Fruit fly (Drosophila melanogaster) whole organism, embryonic: ENCODE measurements around the gene CG12239.

Source experiments
- Asciz ChIP-seq: fragments of 200-800 bp; sonication (Bioruptor generic); optimal IDR thresholded peaks from 2 replicates; lab custom pipeline; 2017; ENCODE audit warnings: missing biosample characterization, mild to moderate bottlenecking, missing genetic modification characterization, missing genetic modification reagents
- Blimp-1 ChIP-seq: fragments of 200-800 bp; sonication (Bioruptor generic); optimal IDR thresholded peaks from 3 replicates; lab custom pipeline; 2018; ENCODE audit warnings: missing biosample characterization, missing genetic modification characterization, mild to moderate bottlenecking, moderate library complexity, missing genetic modification reagents
- Bteb2 ChIP-seq: fragments of 200-800 bp; sonication (Bioruptor generic); optimal IDR thresholded peaks from 2 replicates; lab custom pipeline; 2016; ENCODE audit warnings: missing biosample characterization, missing genetic modification characterization
- CG10147 ChIP-seq: fragments of 200-800 bp; sonication (Bioruptor generic); optimal IDR thresholded peaks from 2 replicates; lab custom pipeline; 2019; ENCODE audit warnings: missing biosample characterization, mild to moderate bottlenecking, missing genetic modification characterization, moderate library complexity
- CG12236 ChIP-seq: fragments of 200-800 bp; sonication (Bioruptor generic); optimal IDR thresholded peaks from 2 replicates; lab custom pipeline; 2016; ENCODE audit warnings: missing biosample characterization, missing genetic modification characterization
- CG12744 ChIP-seq: fragments of 200-800 bp; sonication (Bioruptor generic); optimal IDR thresholded peaks from 2 replicates; lab custom pipeline; 2016; ENCODE audit warnings: missing biosample characterization, missing genetic modification characterization
- CG13775 ChIP-seq: fragments of 200-800 bp; sonication (Bioruptor generic); optimal IDR thresholded peaks from 3 replicates; lab custom pipeline; 2017; ENCODE audit warnings: missing biosample characterization, mild to moderate bottlenecking, missing genetic modification characterization
- CG14050 ChIP-seq: fragments of 200-800 bp; sonication (Bioruptor generic); IDR thresholded peaks from 3 replicates; pipeline ENCODE4 v1.3.6; 2022; ENCODE audit warnings: missing biosample characterization, missing genetic modification characterization
- CG15601 ChIP-seq: fragments of 200-800 bp; sonication (Bioruptor generic); optimal IDR thresholded peaks from 3 replicates; lab custom pipeline; 2019; ENCODE audit warnings: missing biosample characterization, mild to moderate bottlenecking, missing genetic modification characterization, moderate library complexity
- CG1792 ChIP-seq: fragments of 200-800 bp; sonication (Bioruptor generic); optimal IDR thresholded peaks from 2 replicates; lab custom pipeline; 2016; ENCODE audit warnings: missing biosample characterization, missing genetic modification characterization
- CG18619 ChIP-seq: fragments of 200-800 bp; sonication (Bioruptor generic); optimal IDR thresholded peaks from 3 replicates; lab custom pipeline; 2017; ENCODE audit warnings: missing biosample characterization, mild to moderate bottlenecking, missing genetic modification characterization
- CG2889 ChIP-seq: fragments of 200-800 bp; sonication (Bioruptor generic); IDR thresholded peaks from 3 replicates; pipeline ENCODE4 v1.3.6; 2022; ENCODE audit warnings: missing biosample characterization, missing genetic modification characterization
- CG3065 ChIP-seq: fragments of 200-800 bp; sonication (Bioruptor generic); optimal IDR thresholded peaks from 2 replicates; lab custom pipeline; 2016; ENCODE audit warnings: missing biosample characterization, missing genetic modification characterization
- CG31365 ChIP-seq: fragments of 200-800 bp; sonication (Bioruptor generic); optimal IDR thresholded peaks from 2 replicates; lab custom pipeline; 2018; ENCODE audit warnings: missing biosample characterization, mild to moderate bottlenecking, missing genetic modification characterization
- CG31441 ChIP-seq: fragments of 200-800 bp; sonication (Bioruptor generic); IDR thresholded peaks from 2 replicates; pipeline ENCODE4 v1.3.6; 2022; ENCODE audit warnings: missing biosample characterization, missing genetic modification characterization
- CG32532 ChIP-seq: fragments of 200-800 bp; sonication (Bioruptor generic); IDR thresholded peaks from 2 replicates; pipeline ENCODE4 v1.3.6; 2022; ENCODE audit warnings: missing biosample characterization, missing genetic modification characterization
- CG3847 ChIP-seq: fragments of 200-800 bp; sonication (Bioruptor generic); IDR thresholded peaks from 2 replicates; pipeline ENCODE4 v1.3.6; 2022; ENCODE audit warnings: missing biosample characterization, missing genetic modification characterization
- CG42726 ChIP-seq: fragments of 200-800 bp; sonication (Bioruptor generic); IDR thresholded peaks from 2 replicates; pipeline ENCODE4 v1.3.6; 2022; ENCODE audit warnings: missing biosample characterization, missing genetic modification characterization; ENCODE audit not compliant: partially characterized antibody
- CG6654 ChIP-seq: fragments of 200-800 bp; sonication (Bioruptor generic); optimal IDR thresholded peaks from 2 replicates; lab custom pipeline; 2017; ENCODE audit warnings: missing biosample characterization, mild to moderate bottlenecking, missing genetic modification characterization
- CG7271 ChIP-seq: fragments of 200-800 bp; sonication (Bioruptor generic); optimal IDR thresholded peaks from 2 replicates; lab custom pipeline; 2018; ENCODE audit warnings: missing biosample characterization, mild to moderate bottlenecking, missing genetic modification characterization, moderate library complexity
- CG7372 ChIP-seq: fragments of 200-800 bp; sonication (Bioruptor generic); IDR thresholded peaks from 2 replicates; pipeline ENCODE4 v1.3.6; 2022; ENCODE audit warnings: missing biosample characterization, missing genetic modification characterization
- CG8290 ChIP-seq, 3 experiments: fragments of 200-800 bp; sonication (Bioruptor generic); optimal IDR thresholded peaks; 2 replicates each; lab custom pipeline; 2016 to 2019; ENCODE audit warnings: missing biosample characterization in 3 of 3, missing genetic modification characterization in 3 of 3, mild to moderate bottlenecking in 2 of 3, moderate library complexity in 1 of 3
- CG9215 ChIP-seq: fragments of 200-800 bp; sonication (Bioruptor generic); IDR thresholded peaks from 2 replicates; pipeline ENCODE4 v1.3.6; 2022; ENCODE audit warnings: missing biosample characterization, missing genetic modification characterization
- CrebB ChIP-seq: fragments of 200-800 bp; sonication (Bioruptor generic); optimal IDR thresholded peaks from 3 replicates; lab custom pipeline; 2018; ENCODE audit warnings: missing biosample characterization, mild to moderate bottlenecking, missing genetic modification characterization
- Deaf1 ChIP-seq: fragments of 200-800 bp; optimal IDR thresholded peaks from 3 replicates; lab custom pipeline; 2019; ENCODE audit warnings: missing biosample characterization, mild to moderate bottlenecking, missing genetic modification characterization, moderate library complexity
- MBD-R2 ChIP-seq: fragments of 200-800 bp; sonication (Bioruptor generic); IDR thresholded peaks from 2 replicates; pipeline ENCODE4 v1.3.6; 2022; ENCODE audit warnings: missing biosample characterization, missing genetic modification characterization
- Med ChIP-seq: fragments of 200-800 bp; sonication (Bioruptor generic); peaks from one replicate; lab custom pipeline; 2016; ENCODE audit warnings: missing biosample characterization, missing genetic modification characterization, mild to moderate bottlenecking, inconsistent platforms, moderate library complexity
- NFAT ChIP-seq: fragments of 200-800 bp; sonication (Bioruptor generic); IDR thresholded peaks from 2 replicates; pipeline ENCODE4 v1.3.6; 2022; ENCODE audit warnings: missing biosample characterization, missing genetic modification characterization
- NK7.1 ChIP-seq: fragments of 200-800 bp; sonication (Bioruptor generic); optimal IDR thresholded peaks from 3 replicates; lab custom pipeline; 2016; ENCODE audit warnings: missing biosample characterization, missing genetic modification characterization
- Neu2 ChIP-seq: fragments of 200-800 bp; sonication (Bioruptor generic); optimal IDR thresholded peaks from 3 replicates; lab custom pipeline; 2016; ENCODE audit warnings: missing biosample characterization, missing genetic modification characterization, borderline replicate concordance
- Nf-YC ChIP-seq: fragments of 200-800 bp; optimal IDR thresholded peaks from 3 replicates; lab custom pipeline; 2019; ENCODE audit warnings: missing biosample characterization, mild to moderate bottlenecking, missing genetic modification characterization, moderate library complexity
- Ravus ChIP-seq: fragments of 200-800 bp; sonication (Bioruptor generic); IDR thresholded peaks from 2 replicates; pipeline ENCODE4 v1.3.6; 2022; ENCODE audit warnings: missing biosample characterization, missing genetic modification characterization
- Scr ChIP-seq: fragments of 200-800 bp; sonication (Bioruptor generic); IDR thresholded peaks from 2 replicates; pipeline ENCODE4 v1.3.6; 2022; ENCODE audit warnings: missing biosample characterization, missing genetic modification characterization; ENCODE audit not compliant: partially characterized antibody
- Xrp1 ChIP-seq: fragments of 200-800 bp; sonication (Bioruptor generic); IDR thresholded peaks from 2 replicates; pipeline ENCODE4 v1.3.6; 2022; ENCODE audit warnings: missing biosample characterization, missing genetic modification characterization
- bcd ChIP-seq: fragments of 200-800 bp; sonication (Bioruptor generic); optimal IDR thresholded peaks from 2 replicates; lab custom pipeline; 2017; ENCODE audit warnings: missing biosample characterization, mild to moderate bottlenecking, missing genetic modification characterization
- crp ChIP-seq, 2 experiments: fragments of 200-800 bp; sonication (Bioruptor generic); optimal IDR thresholded peaks; 2 replicates in 1 of 2; 3 replicates in 1 of 2; lab custom pipeline; 2017; ENCODE audit warnings: missing biosample characterization in 2 of 2, missing genetic modification characterization in 2 of 2, mild to moderate bottlenecking in 1 of 2, moderate library complexity in 1 of 2
- dysf ChIP-seq: fragments of 200-800 bp; sonication (Bioruptor generic); IDR thresholded peaks from 3 replicates; pipeline ENCODE4 v1.3.6; 2022; ENCODE audit warnings: missing biosample characterization, missing genetic modification characterization
- eve ChIP-seq, 2 experiments: fragments of >200 bp; optimal IDR thresholded peaks; 2 replicates each; lab custom pipeline; 2017; ENCODE audit warnings: missing biosample characterization in 2 of 2, missing genetic modification characterization in 2 of 2
- fu2 ChIP-seq: fragments of 200-800 bp; sonication (Bioruptor generic); optimal IDR thresholded peaks from 2 replicates; lab custom pipeline; 2016; ENCODE audit warnings: missing biosample characterization, missing genetic modification characterization
- gfzf ChIP-seq: fragments of 200-800 bp; sonication (Bioruptor generic); optimal IDR thresholded peaks from 2 replicates; lab custom pipeline; 2016; ENCODE audit warnings: missing biosample characterization, mild to moderate bottlenecking, missing genetic modification characterization, moderate library complexity
- ind ChIP-seq: fragments of 200-800 bp; sonication (Bioruptor generic); optimal IDR thresholded peaks from 3 replicates; lab custom pipeline; 2016; ENCODE audit warnings: missing biosample characterization, missing genetic modification characterization
- jumu ChIP-seq: fragments of 200-800 bp; sonication (Bioruptor generic); optimal IDR thresholded peaks from 3 replicates; lab custom pipeline; 2016; ENCODE audit warnings: missing biosample characterization, missing genetic modification characterization
- kni ChIP-seq: fragments of 200-800 bp; sonication (Bioruptor generic); optimal IDR thresholded peaks from 3 replicates; lab custom pipeline; 2017; ENCODE audit warnings: mild to moderate bottlenecking, missing biosample characterization, missing genetic modification reagents, missing genetic modification characterization
- nom ChIP-seq: fragments of 200-800 bp; sonication (Bioruptor generic); optimal IDR thresholded peaks from 2 replicates; lab custom pipeline; 2017; ENCODE audit warnings: missing biosample characterization, missing genetic modification characterization, mild to moderate bottlenecking, moderate library complexity, missing genetic modification reagents
- otp ChIP-seq: fragments of 200-800 bp; sonication (Bioruptor generic); IDR thresholded peaks from 3 replicates; pipeline ENCODE4, ENCODE4 v1.3.6; 2022; ENCODE audit warnings: missing biosample characterization, missing genetic modification characterization
- pnt ChIP-seq: fragments of 200-800 bp; sonication (Bioruptor generic); optimal IDR thresholded peaks from 3 replicates; lab custom pipeline; 2016; ENCODE audit warnings: missing biosample characterization, missing genetic modification characterization
- repo ChIP-seq: fragments of 200-800 bp; sonication (Bioruptor generic); optimal IDR thresholded peaks from 2 replicates; lab custom pipeline; 2016; ENCODE audit warnings: missing biosample characterization, missing genetic modification characterization
- row ChIP-seq: fragments of 200-800 bp; sonication (Bioruptor generic); IDR thresholded peaks from 3 replicates; pipeline ENCODE4 v1.3.6; 2022; ENCODE audit warnings: missing biosample characterization, missing genetic modification characterization
- sens ChIP-seq: fragments of 200-800 bp; sonication (Bioruptor generic); peaks from one replicate; lab custom pipeline; 2016; ENCODE audit warnings: missing biosample characterization, missing genetic modification characterization
- seq ChIP-seq: fragments of 200-800 bp; sonication (Bioruptor generic); IDR thresholded peaks from 2 replicates; pipeline ENCODE4 v1.3.6; 2022; ENCODE audit warnings: missing biosample characterization, missing genetic modification characterization

CG12239 gene

dm6 chrX:5768602-5769251 lies 23.2 kb upstream of the CG12239 start (continued):
- TF ChIP-seq CrebB (tag; lab: Kevin White, UChicago): no peak
- TF ChIP-seq Xrp1: peak; percentile 41; the same call in 1 of the 2 replicates
- no peak for TF ChIP-seq CG1792
- no peak for TF ChIP-seq dysf
- TF ChIP-seq CG7271 (tag; lab: Kevin White, UChicago): no peak
- no peak for TF ChIP-seq CG42726 (GFP tag; lab: Robert Waterston, UW)
- TF ChIP-seq Med: peak; percentile 8
- peak; percentile 20 for TF ChIP-seq CG15601
- TF ChIP-seq jumu (GFP tag; lab: Kevin White, UChicago): no peak
- TF ChIP-seq eve (GFP tag; optimal IDR thresholded peaks at IDR 0.05; lab: Kevin White, UChicago): peak in 1 of 2 experiments; percentile 21
- TF ChIP-seq CG31365 (tag; lab: Kevin White, UChicago): no peak
- TF ChIP-seq kni (GFP tag; lab: Kevin White, UChicago): peak; percentile 53
- no peak for TF ChIP-seq Neu2
- no peak for TF ChIP-seq CG6654
- TF ChIP-seq CG3847 (GFP tag; lab: Robert Waterston, UW): no peak
- TF ChIP-seq NFAT (GFP tag; lab: Robert Waterston, UW): no peak
- TF ChIP-seq CG32532: no peak
- TF ChIP-seq Asciz (GFP tag; lab: Kevin White, UChicago): no peak
- TF ChIP-seq pnt: no peak
- peak; percentile 36 for TF ChIP-seq CG8290 (GFP tag; optimal IDR thresholded peaks at IDR 0.05; lab: Kevin White, UChicago)
- TF ChIP-seq CG8290 (tag; optimal IDR thresholded peaks at IDR 0.05; lab: Kevin White, UChicago): no peak
- TF ChIP-seq crp (GFP tag; optimal IDR thresholded peaks at IDR 0.05; lab: Kevin White, UChicago): no peak
- no peak for TF ChIP-seq MBD-R2 (GFP tag; lab: Robert Waterston, UW)
- TF ChIP-seq CG2889: no peak
- no peak for TF ChIP-seq CG3065 (GFP tag; lab: Kevin White, UChicago)
- TF ChIP-seq CG12744 (GFP tag; lab: Kevin White, UChicago): no peak
- TF ChIP-seq gfzf: no peak
- TF ChIP-seq ind (GFP tag; lab: Kevin White, UChicago): no peak
- no peak for TF ChIP-seq seq (GFP tag; lab: Robert Waterston, UW)
- TF ChIP-seq sens (GFP tag; lab: Kevin White, UChicago): peak; percentile 73
- no peak for TF ChIP-seq CG12236 (GFP tag; lab: Kevin White, UChicago)
- TF ChIP-seq row (GFP tag; lab: Robert Waterston, UW): no peak
- TF ChIP-seq Bteb2 (GFP tag; lab: Kevin White, UChicago): no peak
- no peak for TF ChIP-seq CG13775 (GFP tag; lab: Kevin White, UChicago)
- TF ChIP-seq repo (GFP tag; lab: Kevin White, UChicago): no peak
- peak; percentile 53 for TF ChIP-seq Blimp-1
- no peak for TF ChIP-seq CG14050
- 0 out of 3 replicates have a peak, but pooled peaks have one; percentile 55 for TF ChIP-seq otp (GFP tag; lab: Robert Waterston, UW)
- no peak for TF ChIP-seq CG31441 (GFP tag; lab: Robert Waterston, UW)
- TF ChIP-seq Ravus (GFP tag; lab: Robert Waterston, UW): no peak
- no peak for TF ChIP-seq CG10147 (GFP tag; lab: Kevin White, UChicago)
- no peak for TF ChIP-seq CG7372 (GFP tag; lab: Robert Waterston, UW)
- no peak for TF ChIP-seq bcd
- TF ChIP-seq Nf-YC: no peak
- peak; percentile 44 for TF ChIP-seq Deaf1 (tag; lab: Kevin White, UChicago)
- TF ChIP-seq NK7.1 (GFP tag; lab: Kevin White, UChicago): no peak
- TF ChIP-seq CG9215 (GFP tag; lab: Robert Waterston, UW): no peak
- TF ChIP-seq Scr: no peak
- peak; percentile 87 for TF ChIP-seq nom
- TF ChIP-seq fu2 (GFP tag; lab: Kevin White, UChicago): no peak
- no peak for TF ChIP-seq CG18619 (GFP tag; lab: Kevin White, UChicago)
